Fruit fly (Drosophila melanogaster) whole organism, embryonic: ENCODE data around the gene slow.

ENCODE experiments used
- Blimp-1 ChIP-seq: fragments of 200-800 bp; sonication (Bioruptor generic); optimal IDR thresholded peaks from 3 replicates; lab custom pipeline; 2018; ENCODE audit warnings: missing biosample characterization, missing genetic modification characterization, mild to moderate bottlenecking, moderate library complexity, missing genetic modification reagents
- CG1024 ChIP-seq: fragments of 200-800 bp; sonication (Bioruptor generic); IDR thresholded peaks from 2 replicates; pipeline ENCODE4 v1.3.6; 2022; ENCODE audit warnings: missing biosample characterization, missing genetic modification characterization
- CG10431 ChIP-seq: fragments of 200-800 bp; sonication (Bioruptor generic); optimal IDR thresholded peaks from 3 replicates; lab custom pipeline; 2018; ENCODE audit warnings: missing biosample characterization, mild to moderate bottlenecking, missing genetic modification characterization
- CG14860 ChIP-seq: fragments of 200-800 bp; sonication (Bioruptor generic); IDR thresholded peaks from 3 replicates; pipeline ENCODE4 v1.3.6; 2022; ENCODE audit warnings: missing biosample characterization, missing genetic modification characterization; ENCODE audit not compliant: partially characterized antibody
- CG14965 ChIP-seq: fragments of 200-800 bp; sonication (Bioruptor generic); optimal IDR thresholded peaks from 2 replicates; lab custom pipeline; 2016; ENCODE audit warnings: missing biosample characterization, missing genetic modification characterization, borderline replicate concordance
- CG15073 ChIP-seq: fragments of 200-800 bp; sonication (Bioruptor generic); optimal IDR thresholded peaks from 2 replicates; lab custom pipeline; 2016; ENCODE audit warnings: missing biosample characterization, missing genetic modification characterization
- CG2199 ChIP-seq: fragments of 200-800 bp; sonication (Bioruptor generic); IDR thresholded peaks from 3 replicates; pipeline ENCODE4 v1.3.6; 2022; ENCODE audit warnings: missing biosample characterization, missing genetic modification characterization
- CG2678 ChIP-seq: fragments of 200-800 bp; sonication (Bioruptor generic); optimal IDR thresholded peaks from 3 replicates; lab custom pipeline; 2019; ENCODE audit warnings: missing biosample characterization, mild to moderate bottlenecking, missing genetic modification characterization, moderate library complexity
- CG3065 ChIP-seq: fragments of 200-800 bp; sonication (Bioruptor generic); optimal IDR thresholded peaks from 2 replicates; lab custom pipeline; 2016; ENCODE audit warnings: missing biosample characterization, missing genetic modification characterization
- CG33213 ChIP-seq: fragments of 200-800 bp; sonication (Bioruptor generic); optimal IDR thresholded peaks from 3 replicates; lab custom pipeline; 2016; ENCODE audit warnings: missing biosample characterization, missing genetic modification characterization
- CG3407 ChIP-seq: fragments of 200-800 bp; sonication (Bioruptor generic); optimal IDR thresholded peaks from 2 replicates; lab custom pipeline; 2018; ENCODE audit warnings: missing biosample characterization, mild to moderate bottlenecking, missing genetic modification characterization
- CG4707 ChIP-seq: fragments of 200-800 bp; sonication (Bioruptor generic); optimal IDR thresholded peaks from 2 replicates; lab custom pipeline; 2018; ENCODE audit warnings: missing biosample characterization, mild to moderate bottlenecking, missing genetic modification characterization, moderate library complexity
- CG6272 ChIP-seq: fragments of 200-800 bp; sonication (Bioruptor generic); IDR thresholded peaks from 2 replicates; pipeline ENCODE4 v1.3.6; 2022; ENCODE audit warnings: missing biosample characterization, missing genetic modification characterization
- CG7357 ChIP-seq: fragments of 200-800 bp; sonication (Bioruptor generic); IDR thresholded peaks from 3 replicates; pipeline ENCODE4 v1.3.6; 2022; ENCODE audit warnings: missing biosample characterization, missing genetic modification characterization
- CG8388 ChIP-seq: fragments of 200-800 bp; sonication (Bioruptor generic); optimal IDR thresholded peaks from 2 replicates; lab custom pipeline; 2019; ENCODE audit warnings: missing biosample characterization, mild to moderate bottlenecking, missing genetic modification characterization, moderate library complexity
- CG9437 ChIP-seq: fragments of 200-800 bp; sonication (Bioruptor generic); optimal IDR thresholded peaks from 2 replicates; lab custom pipeline; 2018; ENCODE audit warnings: missing biosample characterization, mild to moderate bottlenecking, missing genetic modification characterization
- CTCF ChIP-seq: fragments of 200-800 bp; sonication (Bioruptor generic); optimal IDR thresholded peaks from 2 replicates; lab custom pipeline; 2017; ENCODE audit warnings: missing biosample characterization, mild to moderate bottlenecking, missing genetic modification characterization, moderate library complexity
- Hr51 ChIP-seq, 2 experiments: fragments of 200-800 bp; sonication (Bioruptor generic); optimal IDR thresholded peaks; 2 replicates in 1 of 2; 3 replicates in 1 of 2; lab custom pipeline; 2016 to 2018; ENCODE audit warnings: missing biosample characterization in 2 of 2, missing genetic modification characterization in 2 of 2, mild to moderate bottlenecking in 1 of 2, moderate library complexity in 1 of 2
- Med ChIP-seq: fragments of 200-800 bp; sonication (Bioruptor generic); peaks from one replicate; lab custom pipeline; 2016; ENCODE audit warnings: missing biosample characterization, missing genetic modification characterization, mild to moderate bottlenecking, inconsistent platforms, moderate library complexity
- Myb ChIP-seq: fragments of 200-800 bp; sonication (Bioruptor generic); optimal IDR thresholded peaks from 2 replicates; lab custom pipeline; 2016; ENCODE audit warnings: missing biosample characterization, missing genetic modification characterization
- NC2α ChIP-seq: fragments of 200-800 bp; sonication (Bioruptor generic); optimal IDR thresholded peaks from 2 replicates; lab custom pipeline; 2016; ENCODE audit warnings: missing biosample characterization, missing genetic modification characterization
- Nf-YB ChIP-seq: fragments of 200-800 bp; sonication (Bioruptor generic); optimal IDR thresholded peaks from 3 replicates; lab custom pipeline; 2019; ENCODE audit warnings: missing biosample characterization, mild to moderate bottlenecking, missing genetic modification characterization, moderate library complexity
- Poxn ChIP-seq: fragments of 200-800 bp; sonication (Bioruptor generic); IDR thresholded peaks from 2 replicates; pipeline ENCODE4 v1.3.6; 2022; ENCODE audit warnings: missing biosample characterization, missing genetic modification characterization
- Rx ChIP-seq: fragments of 200-800 bp; sonication (Bioruptor generic); IDR thresholded peaks from 2 replicates; pipeline ENCODE4 v1.3.6; 2022; ENCODE audit warnings: missing biosample characterization, missing genetic modification characterization
- Sox102F ChIP-seq: fragments of 200-800 bp; sonication (Bioruptor generic); optimal IDR thresholded peaks from 2 replicates; lab custom pipeline; 2018; ENCODE audit warnings: missing biosample characterization, mild to moderate bottlenecking, missing genetic modification characterization, moderate library complexity
- Ssrp ChIP-seq: fragments of 200-800 bp; sonication (Bioruptor generic); optimal IDR thresholded peaks from 2 replicates; lab custom pipeline; 2018; ENCODE audit warnings: missing biosample characterization, mild to moderate bottlenecking, missing genetic modification characterization, moderate library complexity
- Stat92E ChIP-seq, 3 experiments: fragments of >200 bp in 2 of 3; fragments of 200-800 bp in 1 of 3; sonication (Bioruptor generic) in 1 of 3; optimal IDR thresholded peaks; 2 replicates each; lab custom pipeline; 2017 to 2019; ENCODE audit warnings: missing biosample characterization in 3 of 3, missing genetic modification characterization in 3 of 3, mild to moderate bottlenecking in 1 of 3, moderate library complexity in 1 of 3
- YL-1 ChIP-seq: fragments of 200-800 bp; sonication (Bioruptor generic); optimal IDR thresholded peaks from 3 replicates; lab custom pipeline; 2017; ENCODE audit warnings: missing biosample characterization, mild to moderate bottlenecking, missing genetic modification characterization
- ara ChIP-seq: fragments of 200-800 bp; sonication (Bioruptor generic); IDR thresholded peaks from 2 replicates; pipeline ENCODE4 v1.3.6; 2022; ENCODE audit warnings: missing biosample characterization, missing genetic modification characterization
- az2 ChIP-seq: fragments of 200-800 bp; sonication (Bioruptor generic); optimal IDR thresholded peaks from 3 replicates; lab custom pipeline; 2016; ENCODE audit warnings: missing biosample characterization, missing genetic modification characterization
- bab2 ChIP-seq: fragments of 200-800 bp; sonication (Bioruptor generic); optimal IDR thresholded peaks from 2 replicates; lab custom pipeline; 2016; ENCODE audit warnings: missing biosample characterization, missing genetic modification characterization
- bowl ChIP-seq: fragments of 200-800 bp; sonication (Bioruptor generic); IDR thresholded peaks from 2 replicates; pipeline ENCODE4 v1.3.6; 2022; ENCODE audit warnings: missing biosample characterization, missing genetic modification characterization
- br ChIP-seq: fragments of >200 bp; optimal IDR thresholded peaks from 2 replicates; lab custom pipeline; 2017
- bsh ChIP-seq, 2 experiments: fragments of 200-800 bp; sonication (Bioruptor generic); optimal IDR thresholded peaks; 2 replicates each; lab custom pipeline; 2017 to 2018; ENCODE audit warnings: mild to moderate bottlenecking in 2 of 2, missing biosample characterization in 2 of 2, missing genetic modification characterization in 2 of 2, moderate library complexity in 1 of 2
- chinmo ChIP-seq: fragments of 200-800 bp; sonication (Bioruptor generic); IDR thresholded peaks from 4 replicates; pipeline ENCODE4 v1.3.6; 2022; ENCODE audit warnings: missing biosample characterization, missing genetic modification characterization; ENCODE audit not compliant: partially characterized antibody
- crol ChIP-seq: fragments of 200-800 bp; sonication (Bioruptor generic); IDR thresholded peaks from 2 replicates; pipeline ENCODE4 v1.3.6; 2022; ENCODE audit warnings: missing biosample characterization, missing genetic modification characterization
- emc ChIP-seq: fragments of 200-800 bp; sonication (Bioruptor generic); optimal IDR thresholded peaks from 2 replicates; lab custom pipeline; 2016; ENCODE audit warnings: missing biosample characterization, missing genetic modification characterization
- fd102C ChIP-seq: fragments of 200-800 bp; sonication (Bioruptor generic); optimal IDR thresholded peaks from 2 replicates; lab custom pipeline; 2018; ENCODE audit warnings: missing biosample characterization, mild to moderate bottlenecking, missing genetic modification characterization, moderate library complexity
- fd3F ChIP-seq: fragments of 200-800 bp; sonication (Bioruptor generic); optimal IDR thresholded peaks from 2 replicates; lab custom pipeline; 2018; ENCODE audit warnings: missing biosample characterization, mild to moderate bottlenecking, missing genetic modification characterization, moderate library complexity
- fd64A ChIP-seq: fragments of 200-800 bp; sonication (Bioruptor generic); optimal IDR thresholded peaks from 3 replicates; lab custom pipeline; 2018; ENCODE audit warnings: missing biosample characterization, mild to moderate bottlenecking, missing genetic modification characterization
- maf-S ChIP-seq: fragments of 200-800 bp; sonication (Bioruptor generic); optimal IDR thresholded peaks from 2 replicates; lab custom pipeline; 2016; ENCODE audit warnings: missing biosample characterization, missing genetic modification characterization
- nerfin-1 ChIP-seq: fragments of 200-800 bp; sonication (Bioruptor generic); optimal IDR thresholded peaks from 3 replicates; lab custom pipeline; 2019; ENCODE audit warnings: missing biosample characterization, mild to moderate bottlenecking, missing genetic modification characterization, moderate library complexity
- onecut ChIP-seq: fragments of 200-800 bp; sonication (Bioruptor generic); IDR thresholded peaks from 2 replicates; pipeline ENCODE4 v1.3.6; 2022; ENCODE audit warnings: missing biosample characterization, missing genetic modification characterization
- p53 ChIP-seq: fragments of 200-800 bp; sonication (Bioruptor generic); optimal IDR thresholded peaks from 2 replicates; lab custom pipeline; 2016; ENCODE audit warnings: missing biosample characterization, missing genetic modification characterization
- peb ChIP-seq: fragments of 200-800 bp; sonication (Bioruptor generic); IDR thresholded peaks from 2 replicates; pipeline ENCODE4 v1.3.6; 2022; ENCODE audit warnings: missing biosample characterization, missing genetic modification characterization
- pita ChIP-seq: fragments of 200-800 bp; sonication (Bioruptor generic); optimal IDR thresholded peaks from 2 replicates; lab custom pipeline; 2017; ENCODE audit warnings: missing biosample characterization, mild to moderate bottlenecking, missing genetic modification characterization
- sens ChIP-seq: fragments of 200-800 bp; sonication (Bioruptor generic); peaks from one replicate; lab custom pipeline; 2016; ENCODE audit warnings: missing biosample characterization, missing genetic modification characterization
- stc ChIP-seq: fragments of 200-800 bp; sonication (Bioruptor generic); IDR thresholded peaks from 2 replicates; pipeline ENCODE4 v1.3.6; 2022; ENCODE audit warnings: missing biosample characterization, missing genetic modification characterization
- tgo ChIP-seq: fragments of 200-800 bp; sonication (Bioruptor generic); IDR thresholded peaks from 3 replicates; pipeline ENCODE4 v1.3.6; 2022; ENCODE audit warnings: missing biosample characterization, missing genetic modification characterization
- trem ChIP-seq: fragments of 200-800 bp; optimal IDR thresholded peaks from 3 replicates; lab custom pipeline; 2019; ENCODE audit warnings: missing biosample characterization, mild to moderate bottlenecking, missing genetic modification characterization, moderate library complexity
- z ChIP-seq: fragments of 200-800 bp; sonication (Bioruptor generic); IDR thresholded peaks from 3 replicates; pipeline ENCODE4 v1.3.6; 2022; ENCODE audit warnings: missing biosample characterization, missing genetic modification characterization
- zen ChIP-seq: fragments of 200-800 bp; sonication (Bioruptor generic); optimal IDR thresholded peaks from 3 replicates; lab custom pipeline; 2018; ENCODE audit warnings: missing biosample characterization, mild to moderate bottlenecking, missing genetic modification characterization, moderate library complexity

Gene slow

dm6 chr3L:4356986-4357385 is 27.3 kb upstream of the slow start (continued):
- TF ChIP-seq bowl (GFP tag; lab: Robert Waterston, UW) (no peak), Myb (GFP tag; lab: Kevin White, UChicago) (no peak), maf-S (no peak), onecut (GFP tag; lab: Robert Waterston, UW) (peak; percentile 90), Rx (GFP tag; lab: Robert Waterston, UW) (no peak), p53 (GFP tag; lab: Kevin White, UChicago) (no peak), CG14965 (GFP tag; lab: Kevin White, UChicago) (no peak), Sox102F (GFP tag; lab: Kevin White, UChicago) (no peak), chinmo (GFP tag; lab: Robert Waterston, UW) (no peak), bab2 (GFP tag; lab: Kevin White, UChicago) (no peak), Hr51 (GFP tag; optimal IDR thresholded peaks at IDR 0.05; lab: Kevin White, UChicago) (no peak), CG15073 (GFP tag; lab: Kevin White, UChicago) (no peak), nerfin-1 (peak; percentile 41), fd102C (GFP tag; lab: Kevin White, UChicago) (no peak), CG10431 (GFP tag; lab: Kevin White, UChicago) (no peak), tgo (GFP tag; lab: Robert Waterston, UW) (no peak), Med (GFP tag; lab: Kevin White, UChicago) (peak; percentile 31), az2 (GFP tag; lab: Kevin White, UChicago) (no peak), fd3F (no peak), CG6272 (no peak)

dm6 chr3L:4357705-4358131 is 26.5 kb upstream of the slow start:
- peak; percentile 74 for TF ChIP-seq sens (GFP tag; lab: Kevin White, UChicago)
- TF ChIP-seq ara: peak; percentile 41; the same call in 1 of the 2 replicates
- TF ChIP-seq CG7357 (GFP tag; lab: Robert Waterston, UW): no peak
- TF ChIP-seq peb (GFP tag; lab: Robert Waterston, UW): no peak
- peak; percentile 78; the same call in 2 of the 3 replicates for TF ChIP-seq z
- no peak for TF ChIP-seq pita (GFP tag; lab: Kevin White, UChicago)
- TF ChIP-seq bsh (GFP tag; optimal IDR thresholded peaks at IDR 0.05; lab: Kevin White, UChicago): peak in 1 of 2 experiments; percentile 14
- no peak for TF ChIP-seq CG14860 (GFP tag; lab: Robert Waterston, UW)
- TF ChIP-seq onecut (GFP tag; lab: Robert Waterston, UW): no peak
- peak; percentile 17 for TF ChIP-seq fd64A (GFP tag; lab: Kevin White, UChicago)
- no peak for TF ChIP-seq Stat92E (GFP tag; optimal IDR thresholded peaks at IDR 0.05; lab: Kevin White, UChicago)
- no peak for TF ChIP-seq CG3065 (GFP tag; lab: Kevin White, UChicago)
- no peak for TF ChIP-seq crol (GFP tag; lab: Robert Waterston, UW)
- TF ChIP-seq CG8388: peak; percentile 66
- TF ChIP-seq br (lab: Kevin White, UChicago): no peak
- TF ChIP-seq emc: no peak
- TF ChIP-seq CG33213: no peak
- peak; percentile 14 for TF ChIP-seq CG3407 (GFP tag; lab: Kevin White, UChicago)
- peak; percentile 26; the same call in 1 of the 3 replicates for TF ChIP-seq CG2199 (GFP tag; lab: Robert Waterston, UW)
- no peak for TF ChIP-seq CG1024
- TF ChIP-seq YL-1 (GFP tag; lab: Kevin White, UChicago): no peak
- TF ChIP-seq Poxn (GFP tag; lab: Robert Waterston, UW): no peak
- TF ChIP-seq Nf-YB (GFP tag; lab: Kevin White, UChicago): no peak
- no peak for TF ChIP-seq zen (tag; lab: Kevin White, UChicago)
- peak; percentile 45 for TF ChIP-seq CG4707 (GFP tag; lab: Kevin White, UChicago)
- no peak for TF ChIP-seq Ssrp (tag; lab: Kevin White, UChicago)
- peak; percentile 21; the same call in 1 of the 2 replicates for TF ChIP-seq stc (GFP tag; lab: Robert Waterston, UW)
- TF ChIP-seq NC2α (GFP tag; lab: Kevin White, UChicago): no peak
- no peak for TF ChIP-seq CG9437 (GFP tag; lab: Kevin White, UChicago)
- no peak for TF ChIP-seq CTCF
- TF ChIP-seq trem (tag; lab: Kevin White, UChicago): no peak
- no peak for TF ChIP-seq CG2678 (tag; lab: Kevin White, UChicago)
- peak; percentile 31 for TF ChIP-seq Blimp-1 (GFP tag; lab: Kevin White, UChicago)
